Worm (Caenorhabditis elegans) whole organism, midembryonic: ENCODE results near the gene unc-82.

ENCODE experiments used
- T22C8.4 ChIP-seq: fragments of 200-800 bp; sonication (Bioruptor generic); IDR thresholded peaks from 2 replicates; pipeline ENCODE4 v1.3.6; 2022; ENCODE audit warnings: missing genetic modification characterization, missing compliant biosample characterization
- cog-1 ChIP-seq: sonication (generic microtip); optimal IDR thresholded peaks from 2 replicates; lab custom pipeline; 2016; ENCODE audit warnings: missing genetic modification characterization, missing compliant biosample characterization
- flt-1 ChIP-seq: fragments of 200-800 bp; sonication (Bioruptor generic); IDR thresholded peaks from 2 replicates; pipeline ENCODE4 v1.3.6; 2022; ENCODE audit warnings: missing genetic modification characterization, missing compliant biosample characterization
- klf-2 ChIP-seq: fragments of 200-800 bp; sonication (Bioruptor generic); conservative IDR thresholded peaks from 2 replicates; pipeline ENCODE4 v1.3.6; 2022; ENCODE audit warnings: missing genetic modification reagents, missing genetic modification characterization, missing compliant biosample characterization
- med-1 ChIP-seq: sonication (generic microtip); optimal IDR thresholded peaks from 2 replicates; lab custom pipeline; 2017; ENCODE audit warnings: missing genetic modification characterization, mild to moderate bottlenecking, missing compliant biosample characterization, antibody characterized with exemption, missing genetic modification reagents; ENCODE audit not compliant: insufficient read depth
- ref-1 ChIP-seq: fragments of 200-800 bp; sonication (Bioruptor generic); conservative IDR thresholded peaks from 2 replicates; pipeline ENCODE4 v1.3.6; 2022; ENCODE audit warnings: missing genetic modification reagents, missing genetic modification characterization, missing compliant biosample characterization
- tab-1 ChIP-seq: fragments of 200-800 bp; sonication (Bioruptor generic); IDR thresholded peaks from 2 replicates; pipeline ENCODE4 v1.3.6; 2022; ENCODE audit warnings: missing genetic modification characterization, missing compliant biosample characterization
- ztf-23 ChIP-seq: fragments of 200-800 bp; sonication (Bioruptor generic); IDR thresholded peaks from 2 replicates; pipeline ENCODE4 v1.3.6; 2022; ENCODE audit warnings: missing genetic modification reagents, missing genetic modification characterization, missing compliant biosample characterization
- ztf-29 ChIP-seq: fragments of 200-800 bp; sonication (Bioruptor generic); IDR thresholded peaks from 2 replicates; pipeline ENCODE4 v1.3.6; 2022; ENCODE audit warnings: missing genetic modification reagents, missing genetic modification characterization, missing compliant biosample characterization

unc-82 gene

DNA sequence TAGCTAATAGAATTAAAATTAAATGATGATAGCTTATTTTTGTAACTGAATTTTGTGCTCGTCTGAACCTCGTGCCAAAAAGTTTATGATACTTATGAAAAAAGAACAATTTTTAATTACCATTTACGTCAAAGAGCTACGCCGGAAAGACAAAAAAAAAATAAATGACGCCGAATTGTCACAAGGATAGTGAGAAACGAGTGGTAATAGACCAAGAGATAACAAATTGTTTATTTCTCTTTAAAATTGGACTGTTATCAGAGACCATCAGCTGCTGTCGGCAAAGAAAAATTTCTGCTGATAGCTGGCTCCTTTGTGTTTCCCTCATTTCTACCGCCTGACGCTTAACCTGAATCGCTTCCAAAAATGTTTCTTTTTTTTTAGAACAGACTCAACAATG is 30.6 kb upstream of the unc-82 start, which contains the start of gene pitr-1:
Gene pitr-1, plus strand, starts transcription at position 386 of the 400 bp plus-strand sequence.
- TF ChIP-seq med-1 (GFP tag; lab: Kevin White, UChicago), result no peak
- no peak for TF ChIP-seq T22C8.4 (GFP tag; lab: Robert Waterston, UW)
- TF ChIP-seq cog-1 (tag; lab: Kevin White, UChicago), result no peak
- no peak for TF ChIP-seq flt-1 (GFP tag; lab: Robert Waterston, UW)
- TF ChIP-seq tab-1 (GFP tag; lab: Robert Waterston, UW), result no peak
- TF ChIP-seq ztf-29 (GFP tag; lab: Robert Waterston, UW), result no peak
- TF ChIP-seq klf-2, result no peak
- no peak for TF ChIP-seq ztf-23 (GFP tag; lab: Robert Waterston, UW)
- TF ChIP-seq ref-1 (GFP tag; lab: Robert Waterston, UW), result no peak

DNA sequence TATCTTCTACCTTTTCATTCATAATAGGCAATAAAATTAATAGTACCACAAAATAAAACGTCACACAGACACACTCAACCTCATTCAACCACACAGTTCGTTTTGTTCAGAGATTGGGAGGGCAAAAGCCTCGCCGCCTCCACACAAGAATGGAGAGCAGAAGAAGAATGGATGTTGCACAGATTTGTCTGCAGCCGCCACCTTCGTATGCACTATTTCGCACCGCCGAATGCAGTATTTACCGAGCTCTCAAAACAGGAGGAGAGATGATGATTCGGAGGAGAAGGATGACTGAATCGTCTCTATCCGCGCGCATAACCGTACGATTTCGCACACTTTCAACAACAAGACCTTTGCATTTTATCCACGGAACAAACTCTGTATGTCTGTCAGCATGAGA is 26.8 kb upstream of the unc-82 start:
- no peak for TF ChIP-seq ztf-29 (GFP tag; lab: Robert Waterston, UW)
- no peak for TF ChIP-seq flt-1 (GFP tag; lab: Robert Waterston, UW)
- no peak for TF ChIP-seq T22C8.4 (GFP tag; lab: Robert Waterston, UW)
- no peak for TF ChIP-seq med-1 (GFP tag; lab: Kevin White, UChicago)

DNA sequence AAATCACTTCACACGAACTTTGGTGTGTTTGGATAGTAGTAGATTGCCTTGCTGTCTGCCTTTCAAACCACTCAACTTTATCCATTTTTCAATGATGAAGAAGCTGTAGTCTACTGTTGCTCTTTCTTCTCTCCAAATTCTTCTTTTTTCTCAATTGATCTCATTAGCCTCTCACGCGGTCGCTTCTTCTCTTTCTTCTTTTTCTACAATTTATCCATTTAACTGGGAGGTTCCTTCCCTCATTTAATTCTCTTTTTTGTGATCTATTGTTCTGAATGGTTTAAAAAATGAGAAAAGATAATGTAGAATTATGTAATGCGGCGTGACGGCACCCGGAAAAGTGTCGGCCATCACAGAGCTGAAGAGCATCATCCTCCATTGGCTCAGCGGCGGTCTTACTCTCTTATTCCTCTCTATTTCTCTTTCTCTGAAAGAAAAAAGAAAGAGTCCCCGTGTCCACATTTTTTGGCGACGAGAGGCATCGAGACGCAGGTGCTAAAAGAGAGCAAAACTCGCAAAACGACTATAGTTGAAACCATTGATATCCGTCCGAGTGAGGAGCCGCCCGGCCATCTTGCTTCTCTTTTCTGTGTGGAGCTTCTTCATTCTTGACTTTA is 23.7 kb upstream of the unc-82 start:
- TF ChIP-seq ztf-29 (GFP tag; lab: Robert Waterston, UW) (no peak), flt-1 (GFP tag; lab: Robert Waterston, UW) (no peak), ztf-23 (GFP tag; lab: Robert Waterston, UW) (no peak), med-1 (GFP tag; lab: Kevin White, UChicago) (no peak), T22C8.4 (GFP tag; lab: Robert Waterston, UW) (no peak), cog-1 (tag; lab: Kevin White, UChicago) (no peak), ref-1 (GFP tag; lab: Robert Waterston, UW) (no peak)

DNA sequence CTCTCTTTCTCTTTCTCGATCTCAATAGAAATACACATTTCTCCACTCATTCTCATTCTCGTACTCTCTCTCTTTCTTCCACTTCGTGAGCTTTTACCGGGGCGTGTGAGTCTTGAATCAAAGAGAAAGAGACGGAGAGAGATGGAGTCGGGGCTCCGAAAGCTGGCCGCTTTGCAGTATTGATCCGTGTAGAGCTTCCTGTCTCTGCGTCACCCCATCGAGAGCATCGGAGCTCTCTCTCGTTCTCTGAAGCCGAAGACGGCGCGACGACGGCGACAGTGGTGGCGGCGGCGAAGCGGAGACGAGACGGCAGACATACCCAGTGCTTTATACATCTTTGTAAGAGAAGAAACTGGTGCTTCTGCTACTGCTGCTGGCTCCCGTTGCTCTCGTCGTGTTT is 22.2 kb upstream of the unc-82 start:
- TF ChIP-seq cog-1 (tag; lab: Kevin White, UChicago) (peak; percentile 36), klf-2 (no peak), T22C8.4 (GFP tag; lab: Robert Waterston, UW) (peak; percentile 81)

DNA sequence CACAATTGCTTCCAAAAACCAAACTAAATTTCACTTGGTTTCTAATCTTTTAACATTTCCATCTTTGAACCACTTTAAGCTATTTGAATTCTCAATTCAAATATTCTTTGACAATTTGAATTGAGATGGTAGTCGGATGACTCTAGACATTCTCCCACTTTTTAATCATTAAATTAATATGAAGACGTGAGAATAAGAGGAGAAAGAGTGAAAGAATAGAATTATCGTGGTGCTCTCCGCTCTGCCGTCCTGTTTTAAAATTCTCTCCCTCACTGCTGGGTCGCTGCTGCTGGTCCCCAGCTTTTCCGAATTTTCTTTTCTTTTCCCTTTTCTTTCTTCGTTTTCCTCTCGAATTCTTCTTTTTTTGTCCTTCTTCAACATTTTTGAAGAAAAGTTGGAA is 20.9 kb upstream of the unc-82 start:
- TF ChIP-seq ztf-29 (GFP tag; lab: Robert Waterston, UW), result no peak
- TF ChIP-seq flt-1 (GFP tag; lab: Robert Waterston, UW), result no peak
- no peak for TF ChIP-seq T22C8.4 (GFP tag; lab: Robert Waterston, UW)
- TF ChIP-seq med-1 (GFP tag; lab: Kevin White, UChicago), result no peak

DNA sequence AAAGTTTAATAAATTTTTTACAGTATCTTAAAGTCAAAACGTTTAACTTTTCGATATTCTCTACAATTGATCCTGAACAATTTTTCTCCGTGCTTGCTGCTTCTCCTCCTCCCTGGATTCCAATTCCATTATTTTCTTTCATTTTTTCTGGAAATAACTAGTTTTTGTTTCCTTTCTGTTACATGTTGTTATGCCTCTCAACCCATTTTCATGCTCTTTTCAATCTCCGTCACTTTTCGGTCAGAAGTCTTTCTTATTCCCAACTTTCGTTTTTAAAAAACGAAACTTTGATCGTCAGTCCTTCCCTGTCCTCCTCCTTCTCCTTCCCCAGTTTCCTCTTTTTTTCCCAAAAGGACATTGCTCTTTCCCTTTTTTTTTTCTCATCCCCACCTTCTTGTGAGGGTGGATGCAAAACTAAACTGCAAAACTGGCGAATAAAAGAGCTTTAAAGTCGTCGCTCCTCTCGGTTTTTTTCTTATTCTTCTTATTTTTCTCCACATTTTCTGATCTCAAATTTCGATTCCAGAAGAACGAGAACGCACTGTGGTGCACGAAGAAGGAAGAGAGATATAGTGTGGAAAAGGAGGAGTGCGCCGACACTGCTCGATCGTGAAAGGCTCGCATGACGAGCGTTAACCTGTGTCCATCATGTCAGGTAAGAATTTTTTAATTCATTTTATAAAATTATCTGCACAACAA is 19.2 kb upstream of the unc-82 start, which contains the start of the genes C48A7.16 and egl-19:
Gene C48A7.16, plus strand, starts transcription at position 544 of the 699 bp plus-strand sequence.
Gene egl-19, plus strand, starts transcription at position 649 of the 699 bp plus-strand sequence.
- TF ChIP-seq cog-1 (tag; lab: Kevin White, UChicago) (no peak), flt-1 (GFP tag; lab: Robert Waterston, UW) (no peak), klf-2 (no peak), med-1 (GFP tag; lab: Kevin White, UChicago) (no peak), ref-1 (GFP tag; lab: Robert Waterston, UW) (no peak), T22C8.4 (GFP tag; lab: Robert Waterston, UW) (no peak), ztf-29 (GFP tag; lab: Robert Waterston, UW) (no peak)

DNA sequence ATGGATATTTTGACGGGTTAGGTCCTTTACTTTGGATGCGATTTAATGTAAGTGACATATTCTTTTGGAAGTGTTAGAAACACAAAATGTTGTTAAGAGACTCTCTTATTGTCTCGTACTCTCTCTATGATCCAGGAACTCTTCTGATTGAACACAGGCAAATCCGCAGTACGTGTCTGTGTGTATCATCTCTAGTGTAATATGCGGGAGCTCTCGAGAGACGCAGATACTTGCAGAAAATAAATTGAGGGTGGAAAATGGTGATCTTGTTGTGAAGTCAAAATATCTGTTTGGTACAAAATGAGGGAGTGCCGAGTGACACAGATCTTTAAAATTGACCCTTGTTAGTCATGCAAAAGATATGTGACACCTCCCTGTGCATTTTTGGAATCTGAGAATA is 17.6 kb upstream of the unc-82 start:
- TF ChIP-seq ztf-23 (GFP tag; lab: Robert Waterston, UW) (no peak), cog-1 (tag; lab: Kevin White, UChicago) (no peak), ref-1 (GFP tag; lab: Robert Waterston, UW) (no peak), tab-1 (GFP tag; lab: Robert Waterston, UW) (no peak), T22C8.4 (GFP tag; lab: Robert Waterston, UW) (no peak), med-1 (GFP tag; lab: Kevin White, UChicago) (no peak), klf-2 (no peak), flt-1 (GFP tag; lab: Robert Waterston, UW) (no peak), ztf-29 (GFP tag; lab: Robert Waterston, UW) (no peak)

DNA sequence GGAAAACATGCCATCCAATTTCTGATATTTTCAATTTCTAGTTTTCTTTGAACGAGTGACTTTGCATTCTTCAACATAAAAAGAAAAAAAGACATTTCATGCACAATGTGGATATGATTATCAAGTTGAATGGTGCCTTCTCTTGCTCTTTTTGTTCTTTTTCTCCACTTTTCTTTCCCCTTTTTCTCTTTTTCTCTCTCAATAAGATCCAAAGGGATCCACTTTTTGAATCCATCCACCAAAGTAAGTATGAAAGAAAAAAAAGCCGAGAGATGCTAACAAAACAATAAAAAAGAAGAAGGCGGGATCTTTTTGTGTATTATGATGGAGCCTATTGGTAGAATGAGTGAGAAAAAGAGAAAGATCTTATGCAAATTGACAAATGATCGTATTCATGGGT is 17.0 kb upstream of the unc-82 start:
- no peak for TF ChIP-seq med-1 (GFP tag; lab: Kevin White, UChicago)
- no peak for TF ChIP-seq ztf-29 (GFP tag; lab: Robert Waterston, UW)
- no peak for TF ChIP-seq T22C8.4 (GFP tag; lab: Robert Waterston, UW)

DNA sequence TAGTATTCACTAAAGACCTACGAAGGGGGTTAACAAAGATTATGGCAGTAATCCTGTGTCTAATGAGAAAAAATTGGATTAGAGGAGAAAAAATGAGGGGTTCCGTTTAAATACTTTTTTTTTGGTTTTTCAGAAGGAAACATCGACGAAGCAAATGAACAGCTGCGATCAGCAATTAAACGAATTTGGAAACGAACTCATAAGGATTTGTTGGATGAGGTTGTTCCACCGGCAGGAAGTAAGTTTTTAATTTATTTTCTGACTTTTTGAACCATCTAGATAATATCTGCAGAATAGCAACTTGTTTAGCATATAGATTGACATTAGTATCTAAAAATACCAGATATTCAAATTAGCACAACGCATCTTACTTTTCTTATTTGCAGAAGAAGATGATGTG is 10.7 kb upstream of the unc-82 start:
- TF ChIP-seq ztf-23 (GFP tag; lab: Robert Waterston, UW) (no peak), ref-1 (GFP tag; lab: Robert Waterston, UW) (no peak), cog-1 (tag; lab: Kevin White, UChicago) (no peak), klf-2 (no peak), tab-1 (GFP tag; lab: Robert Waterston, UW) (no peak), ztf-29 (GFP tag; lab: Robert Waterston, UW) (no peak), flt-1 (GFP tag; lab: Robert Waterston, UW) (no peak), med-1 (GFP tag; lab: Kevin White, UChicago) (no peak), T22C8.4 (GFP tag; lab: Robert Waterston, UW) (no peak)
